Worm (Caenorhabditis elegans) whole organism, L1 larva: ENCODE measurements around the gene str-48.

Experiments
- ama-1 ChIP-seq: fragments of 150-350 bp; optimal IDR thresholded peaks from 2 replicates; lab custom pipeline; 2014
- elt-3 ChIP-seq, 6 experiments: fragments of 150-350 bp in 1 of 6; sonication (generic microtip); optimal IDR thresholded peaks; 2 replicates each; lab custom pipeline; 2017 to 2018; ENCODE audit warnings: missing biosample characterization in 6 of 6, missing genetic modification characterization in 6 of 6, inconsistent platforms in 1 of 6
- fkh-4 ChIP-seq: sonication (generic microtip); optimal IDR thresholded peaks from 2 replicates; lab custom pipeline; 2016; ENCODE audit warnings: missing compliant biosample characterization, missing genetic modification characterization, borderline replicate concordance
- fos-1 ChIP-seq: fragments of 150-350 bp; optimal IDR thresholded peaks from 2 replicates; lab custom pipeline; 2014; ENCODE audit warnings: missing biosample characterization, missing genetic modification characterization
- lin-14 ChIP-seq: fragments of 200-800 bp; sonication (Bioruptor generic); optimal IDR thresholded peaks from 2 replicates; lab custom pipeline; 2018; ENCODE audit warnings: mild to moderate bottlenecking, missing genetic modification characterization, moderate library complexity, missing compliant biosample characterization
- lsy-2 ChIP-seq, 2 experiments: fragments of 150-350 bp; optimal IDR thresholded peaks; 2 replicates each; lab custom pipeline; 2014; ENCODE audit warnings: missing biosample characterization in 2 of 2, missing genetic modification characterization in 2 of 2
- nhr-19 ChIP-seq: fragments of 200-800 bp; sonication (Bioruptor generic); conservative IDR thresholded peaks from 2 replicates; pipeline ENCODE4 v1.3.6; 2022; ENCODE audit warnings: missing genetic modification characterization, missing compliant biosample characterization
- nhr-77 ChIP-seq: fragments of 150-350 bp; optimal IDR thresholded peaks from 2 replicates; lab custom pipeline; 2014; ENCODE audit warnings: missing biosample characterization, missing genetic modification characterization
- nhr-90 ChIP-seq: sonication (generic microtip); optimal IDR thresholded peaks from 2 replicates; lab custom pipeline; 2016; ENCODE audit warnings: mild to moderate bottlenecking, missing genetic modification characterization, missing compliant biosample characterization; ENCODE audit not compliant: poor library complexity
- snu-23 ChIP-seq: sonication (generic microtip); optimal IDR thresholded peaks from 2 replicates; lab custom pipeline; 2016; ENCODE audit warnings: missing genetic modification characterization, missing compliant biosample characterization
- sptf-1 ChIP-seq: fragments of 150-350 bp; optimal IDR thresholded peaks from 2 replicates; lab custom pipeline; 2014; ENCODE audit warnings: missing biosample characterization, missing genetic modification characterization
- unc-86 ChIP-seq: sonication (generic microtip); optimal IDR thresholded peaks from 2 replicates; lab custom pipeline; 2016; ENCODE audit warnings: missing genetic modification characterization, missing compliant biosample characterization
- ztf-11 ChIP-seq, 2 experiments: sonication (generic microtip); optimal IDR thresholded peaks; 2 replicates each; lab custom pipeline; 2016 to 2017; ENCODE audit warnings: missing genetic modification characterization in 2 of 2, missing biosample characterization in 1 of 2, missing compliant biosample characterization in 1 of 2

DNA sequence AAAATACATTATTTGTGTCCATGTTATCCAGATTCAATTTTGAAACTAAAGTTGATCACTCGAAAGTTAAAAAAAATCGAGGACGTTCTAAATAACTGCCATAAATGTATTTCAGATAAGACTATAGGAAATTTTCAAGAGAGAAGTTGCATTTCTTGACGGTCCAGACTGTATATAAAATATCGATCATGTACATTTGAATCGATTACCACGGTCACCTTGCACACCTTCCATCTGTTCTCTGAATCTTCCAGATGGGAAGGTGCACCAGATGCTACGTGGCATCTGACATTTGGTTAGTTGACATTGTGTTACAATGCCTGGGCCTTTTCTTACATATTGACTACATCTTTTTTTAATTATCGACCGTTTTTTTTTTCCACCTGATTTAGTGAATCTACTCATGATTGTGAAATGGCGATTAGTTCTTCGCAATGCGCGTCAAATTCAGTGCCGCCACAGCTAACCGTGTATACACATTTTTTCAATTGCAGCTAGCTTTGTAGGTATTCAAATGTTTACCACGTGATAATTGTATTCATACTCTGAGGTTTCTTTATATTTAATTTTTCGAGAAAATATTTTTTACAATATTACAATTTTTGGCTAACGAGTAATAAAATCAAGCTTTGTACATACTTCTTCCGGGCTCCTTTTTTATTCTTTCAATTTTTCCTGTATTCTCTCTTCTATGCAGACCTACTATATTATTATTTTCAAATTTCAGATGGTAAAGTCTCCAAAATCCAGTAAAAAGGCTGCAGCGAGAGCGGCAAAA lies 46.4 kb downstream of the str-48 start, which contains the start of gene skr-16:
- no peak for TF ChIP-seq lin-14
- TF ChIP-seq lsy-2 (tag; optimal IDR thresholded peaks at IDR 0.05; lab: Kevin White, UChicago) = peak in 1 of 2 experiments; percentile 20
- no peak for TF ChIP-seq nhr-90 (tag; lab: Kevin White, UChicago)
- TF ChIP-seq sptf-1 (tag; lab: Kevin White, UChicago) = no peak
- no peak for TF ChIP-seq unc-86 (tag; lab: Kevin White, UChicago)
- no peak for TF ChIP-seq ama-1 (lab: Kevin White, UChicago)
- TF ChIP-seq snu-23 (GFP tag; lab: Kevin White, UChicago) = no peak
- TF ChIP-seq nhr-77 = no peak
- no peak for TF ChIP-seq fkh-4 (tag; lab: Kevin White, UChicago)
- no peak for TF ChIP-seq elt-3 (tag; optimal IDR thresholded peaks at IDR 0.05; lab: Kevin White, UChicago)
- TF ChIP-seq nhr-19 (GFP tag; lab: Robert Waterston, UW) = no peak
- no peak for TF ChIP-seq fos-1 (tag; lab: Kevin White, UChicago)
- TF ChIP-seq ztf-11 (tag; optimal IDR thresholded peaks at IDR 0.05; lab: Kevin White, UChicago) = no peak
